Fruit fly (Drosophila melanogaster) ovary, adult (tissue): Measurements from ENCODE around the gene CG16984.
A peak's percentile ranks its signal among the peaks of the same experiment; 100 is the strongest.

Experiments used
- CG17801 ChIP-seq: fragments of 200-800 bp; optimal IDR thresholded peaks from 2 replicates; lab custom pipeline; 2019; ENCODE audit warnings: missing biosample characterization, mild to moderate bottlenecking, missing genetic modification characterization, moderate library complexity; ENCODE audit not compliant: partially characterized antibody

Gene CG16984

DNA sequence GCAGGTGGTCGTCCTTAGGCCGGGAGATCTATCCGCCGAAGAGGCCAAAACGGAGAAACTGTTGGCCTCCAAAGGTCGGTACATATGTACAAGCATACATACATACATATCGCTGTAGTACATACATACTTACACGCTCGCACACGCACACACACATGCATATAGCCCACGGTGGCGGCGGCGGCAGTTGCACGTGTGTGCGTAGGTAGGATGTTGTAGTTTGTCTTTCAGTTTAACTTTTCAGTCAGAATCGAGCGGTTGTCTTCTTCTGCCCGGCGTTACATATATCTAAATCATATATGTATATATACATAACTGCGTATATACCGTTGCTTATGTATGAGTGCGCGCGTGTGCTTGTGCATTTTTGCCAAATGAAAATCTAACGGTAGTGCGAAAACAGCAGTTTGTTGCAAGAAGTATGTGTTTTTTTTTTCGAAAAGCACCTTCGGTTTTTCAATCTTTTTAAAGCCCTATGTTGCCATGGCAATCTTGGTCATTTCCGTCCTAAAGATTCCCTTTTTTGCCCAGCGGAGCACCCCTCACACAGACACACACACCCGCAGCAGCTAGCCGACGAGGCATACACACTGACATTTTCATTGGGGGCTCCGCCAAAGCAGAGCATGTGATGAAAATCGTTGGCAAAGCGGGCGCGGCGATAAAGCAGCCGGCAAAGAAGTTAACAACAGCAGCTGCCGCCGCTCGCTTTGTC lies 36.6 kb downstream of the CG16984 start:
- no peak for TF ChIP-seq CG17801 (GFP tag; lab: Kevin White, UChicago)

DNA sequence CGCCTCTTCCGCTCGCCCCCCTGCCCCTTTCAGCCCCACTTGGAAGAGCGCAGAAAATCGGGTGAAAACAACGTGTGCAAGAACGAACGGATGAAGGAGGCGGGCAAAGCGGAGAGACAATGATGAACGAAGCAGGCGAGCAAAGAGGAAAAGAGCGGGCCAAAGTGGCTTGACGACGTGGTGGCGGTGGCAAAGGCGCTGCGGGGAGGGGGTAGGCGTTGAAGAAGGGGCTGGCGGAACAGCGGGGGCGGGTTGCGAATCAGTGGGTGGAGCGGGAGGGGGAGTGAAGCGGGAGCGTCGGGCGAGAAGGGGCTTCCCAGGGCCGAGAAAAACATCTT lies 37.2 kb downstream of the CG16984 start:
- peak; percentile 14 for TF ChIP-seq CG17801 (GFP tag; lab: Kevin White, UChicago)

DNA sequence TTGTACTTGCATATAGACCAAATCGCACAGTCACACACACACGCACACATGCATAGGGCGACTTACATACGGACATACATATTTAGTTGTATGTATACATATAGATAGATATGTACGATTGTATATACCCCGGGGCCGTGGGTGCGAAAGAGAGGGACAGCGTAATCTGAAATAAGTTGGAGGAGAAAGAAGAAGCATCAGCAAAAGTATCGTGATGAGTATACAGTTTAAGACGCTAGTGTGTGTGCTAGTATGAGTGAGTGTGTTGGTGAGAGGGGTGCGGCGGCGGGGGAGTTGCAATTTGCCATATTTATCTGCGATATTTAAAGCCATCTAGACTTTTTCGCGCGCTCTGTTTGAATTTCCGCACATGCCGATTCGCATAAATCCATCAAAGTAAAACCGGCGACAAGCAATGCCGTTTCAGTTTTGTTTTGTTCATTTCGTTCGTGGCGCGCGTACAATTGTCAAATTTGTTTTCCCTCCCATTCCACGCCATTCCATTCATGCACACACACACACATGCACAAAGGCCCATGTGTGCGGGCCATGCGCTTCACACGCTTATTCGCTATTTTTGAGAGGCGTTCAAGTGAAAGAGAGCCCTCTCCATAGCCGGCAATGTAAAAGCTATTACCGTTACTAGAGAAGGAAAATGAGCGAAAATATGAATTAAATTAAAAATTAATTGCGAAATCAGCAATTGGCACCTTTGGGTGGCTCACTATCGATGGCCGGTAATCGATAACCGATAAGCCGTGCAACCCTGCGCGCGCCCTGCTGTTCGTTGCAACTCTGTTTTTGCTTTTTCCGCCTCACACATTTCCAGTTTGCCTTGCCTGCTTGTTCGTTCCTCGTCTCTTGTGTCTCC lies 39.6 kb downstream of the CG16984 start:
- peak; percentile 88 for TF ChIP-seq CG17801 (GFP tag; lab: Kevin White, UChicago)

DNA sequence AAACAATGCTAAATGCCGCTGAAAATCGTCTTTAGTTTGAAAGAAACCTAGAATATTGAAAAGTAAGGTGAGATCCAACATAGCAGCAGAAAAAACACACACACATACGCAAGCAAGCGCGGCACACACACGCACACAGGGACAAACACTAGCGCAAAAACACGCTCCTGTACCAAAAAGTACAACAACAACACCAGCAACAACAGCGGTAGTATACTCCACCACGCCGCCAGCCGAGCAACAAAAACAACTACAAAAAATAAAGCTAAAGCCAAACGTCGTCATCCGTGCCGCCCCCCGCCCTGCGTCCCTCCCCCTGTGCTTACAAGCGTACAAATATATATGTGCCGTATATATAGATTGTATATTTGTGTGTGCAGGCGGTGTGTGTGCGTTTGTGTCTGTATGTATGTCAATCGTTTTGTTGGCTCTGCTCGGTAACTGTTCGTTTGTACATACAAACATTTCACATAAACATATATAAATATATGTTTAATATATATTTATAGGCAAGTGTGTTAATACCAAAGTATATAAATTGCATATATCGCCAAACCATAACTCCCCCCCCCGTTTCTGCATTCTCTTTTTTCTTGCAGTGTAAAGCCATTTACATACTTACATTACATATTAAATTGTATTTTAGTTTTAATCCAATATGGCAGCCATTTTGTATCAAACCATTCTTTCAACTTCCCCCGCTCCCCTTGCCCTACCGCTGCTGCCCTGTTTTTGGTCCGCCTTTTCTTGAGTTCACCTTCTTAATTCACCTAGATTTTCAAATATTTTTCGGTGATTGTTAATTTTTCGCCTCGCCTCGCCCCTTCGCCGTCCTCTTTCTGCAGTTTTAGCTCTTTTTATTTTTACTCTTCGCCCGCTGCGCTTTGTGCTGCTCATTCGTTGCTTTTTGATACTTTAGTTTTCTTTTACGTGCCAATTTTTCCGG lies 40.7 kb downstream of the CG16984 start:
- TF ChIP-seq CG17801 (GFP tag; lab: Kevin White, UChicago) = peak; percentile 36

DNA sequence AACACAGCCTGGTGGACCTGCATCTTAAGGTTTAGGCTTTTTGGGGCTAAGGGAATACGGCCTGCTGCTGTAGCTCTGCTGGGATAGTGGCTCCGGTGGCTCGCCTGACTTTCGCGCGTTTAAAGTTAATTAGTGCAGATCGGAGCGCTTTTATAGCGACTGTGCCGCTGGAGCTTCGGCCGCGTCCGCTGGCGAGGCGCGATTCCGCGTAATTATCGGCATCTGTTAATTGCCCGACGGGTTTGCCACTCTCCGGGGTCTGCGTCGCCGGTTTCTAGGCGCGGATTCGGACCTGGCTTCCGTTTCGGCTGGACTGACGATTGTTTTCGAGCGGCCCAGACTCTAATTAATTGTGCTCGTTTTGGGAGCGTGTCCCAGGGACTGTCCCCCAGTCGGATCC lies 47.7 kb downstream of the CG16984 start, which contains the start of gene CG14949:
TSS of gene CG14949 (minus strand) at position 101 of the 400 bp plus-strand sequence.
- no peak for TF ChIP-seq CG17801 (GFP tag; lab: Kevin White, UChicago)

DNA sequence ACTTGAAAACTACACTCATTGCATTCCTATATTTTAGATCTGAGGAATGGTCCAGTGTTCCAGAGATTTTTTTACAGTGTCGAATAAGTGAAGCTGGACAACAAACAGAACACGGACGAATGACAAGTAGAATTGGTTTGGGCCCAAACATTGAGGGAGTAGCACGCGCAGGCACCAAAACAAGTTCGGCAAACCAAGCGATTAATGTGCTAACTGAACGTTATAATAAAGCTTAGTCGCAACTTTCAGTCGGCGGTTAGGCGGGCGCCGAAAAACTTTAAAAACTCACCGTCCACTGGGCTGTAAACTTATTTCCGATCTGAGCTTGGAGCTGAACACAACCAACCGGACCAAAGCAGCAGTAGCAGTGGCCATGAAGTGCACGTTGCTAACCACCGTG lies 49.5 kb downstream of the CG16984 start, which contains the start of gene CG1143:
TSS of gene CG1143 (plus strand) at position 301 of the 400 bp plus-strand sequence.
- TF ChIP-seq CG17801 (GFP tag; lab: Kevin White, UChicago) = no peak
